Fruit fly (Drosophila melanogaster): ENCODE measurements around the gene CG31668.

The CG31668 gene

DNA sequence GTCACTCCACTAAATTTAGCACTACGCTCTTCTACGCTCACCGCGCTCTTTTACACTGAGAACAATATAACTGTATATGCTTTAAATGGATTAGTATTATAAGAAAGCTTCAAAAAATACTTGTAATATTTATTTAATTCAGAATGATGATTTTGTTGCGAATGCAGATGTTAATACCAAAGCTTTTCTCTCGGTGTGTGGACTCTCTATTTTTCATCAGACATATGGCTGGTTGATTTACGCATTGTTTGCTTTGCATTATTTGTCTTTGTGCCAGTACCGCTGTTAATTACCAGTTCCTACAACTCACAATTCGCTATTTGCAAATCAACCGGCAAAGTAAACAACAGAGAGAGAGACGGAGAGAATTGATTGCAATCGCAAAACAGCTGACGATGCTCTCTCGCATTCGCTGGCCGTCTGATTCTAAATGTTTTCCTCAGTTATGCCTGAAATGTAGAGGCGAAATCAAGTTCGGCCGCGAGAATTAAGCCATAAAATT, 15.7 kb upstream of the CG31668 start (continued):
- TF ChIP-seq Blimp-1 (GFP tag; optimal IDR thresholded peaks at IDR 0.05) (peak; percentile 87), lz (GFP tag; optimal IDR thresholded peaks at IDR 0.05) (peak; percentile 98), Ets96B (tag; optimal IDR thresholded peaks at IDR 0.05) (peak; percentile 98), Eip78C (GFP tag) (peak; percentile 100), Hr39 (GFP tag; optimal IDR thresholded peaks at IDR 0.05) (peak; percentile 97), CG6276 (GFP tag; optimal IDR thresholded peaks at IDR 0.05) (peak; percentile 97), fd85E (GFP tag; optimal IDR thresholded peaks at IDR 0.05) (peak; percentile 94), vri (GFP tag; optimal IDR thresholded peaks at IDR 0.05) (peak; percentile 99)

DNA sequence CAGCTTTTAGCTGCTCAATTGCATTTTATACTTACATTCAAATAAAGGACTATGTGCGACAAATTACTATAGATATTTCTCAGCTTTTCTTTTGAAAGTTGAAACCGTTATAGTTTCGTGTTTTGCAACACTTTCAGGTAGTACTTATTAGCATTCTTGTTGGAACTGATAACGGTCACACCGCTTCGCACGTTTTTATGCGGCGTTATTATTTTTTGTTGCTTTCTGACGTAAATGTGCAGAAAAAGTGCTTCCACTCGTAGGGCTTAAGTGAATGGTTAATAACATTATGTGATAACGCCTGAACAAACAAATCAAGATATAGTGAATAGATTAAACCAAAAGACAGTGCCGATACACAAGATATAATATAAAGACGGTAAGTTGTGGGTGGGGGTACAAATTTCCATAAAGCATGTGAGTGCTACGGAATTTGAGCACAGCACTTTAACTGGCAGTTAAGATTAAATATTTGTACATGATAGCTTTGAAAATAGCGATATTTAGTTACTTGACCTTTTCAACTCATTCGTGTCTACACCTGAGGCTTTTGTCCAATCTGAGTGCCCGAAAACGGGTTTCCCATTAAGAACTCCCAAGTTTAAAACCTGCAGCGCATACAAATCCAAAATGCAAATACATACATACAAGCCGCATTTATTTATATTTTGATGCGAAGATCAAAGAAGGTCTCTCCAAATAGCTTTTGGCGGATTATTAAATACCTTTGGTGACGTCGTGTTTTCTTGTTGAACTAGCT, 14.8 kb upstream of the CG31668 start, which contains the start of gene papi:
papi (plus strand) TSS at position 176 of the 760 bp plus-strand sequence.
- peak; percentile 16 for TF ChIP-seq esn (GFP tag; optimal IDR thresholded peaks at IDR 0.05)
- TF ChIP-seq Eip93F (GFP tag; optimal IDR thresholded peaks at IDR 0.05): no peak
- TF ChIP-seq cyc (GFP tag; optimal IDR thresholded peaks at IDR 0.05): no peak
- peak; percentile 26 for TF ChIP-seq vri (GFP tag; optimal IDR thresholded peaks at IDR 0.05)
- no peak for TF ChIP-seq CG11762 (GFP tag; optimal IDR thresholded peaks at IDR 0.05; ENCODE audit: insufficient read depth)
- no peak for TF ChIP-seq CG8119 (GFP tag; IDR thresholded peaks at IDR 0.05)
- TF ChIP-seq CG10669 (GFP tag; optimal IDR thresholded peaks at IDR 0.05): no peak
- TF ChIP-seq fkh (GFP tag; optimal IDR thresholded peaks at IDR 0.05): peak; percentile 31
- peak; percentile 62 for TF ChIP-seq Eip78C (GFP tag)
- TF ChIP-seq CG1621 (tag; optimal IDR thresholded peaks at IDR 0.05): peak; percentile 4
- peak; percentile 53 for TF ChIP-seq svp (GFP tag)
- no peak for TF ChIP-seq Lpt (GFP tag; optimal IDR thresholded peaks at IDR 0.05)

DNA sequence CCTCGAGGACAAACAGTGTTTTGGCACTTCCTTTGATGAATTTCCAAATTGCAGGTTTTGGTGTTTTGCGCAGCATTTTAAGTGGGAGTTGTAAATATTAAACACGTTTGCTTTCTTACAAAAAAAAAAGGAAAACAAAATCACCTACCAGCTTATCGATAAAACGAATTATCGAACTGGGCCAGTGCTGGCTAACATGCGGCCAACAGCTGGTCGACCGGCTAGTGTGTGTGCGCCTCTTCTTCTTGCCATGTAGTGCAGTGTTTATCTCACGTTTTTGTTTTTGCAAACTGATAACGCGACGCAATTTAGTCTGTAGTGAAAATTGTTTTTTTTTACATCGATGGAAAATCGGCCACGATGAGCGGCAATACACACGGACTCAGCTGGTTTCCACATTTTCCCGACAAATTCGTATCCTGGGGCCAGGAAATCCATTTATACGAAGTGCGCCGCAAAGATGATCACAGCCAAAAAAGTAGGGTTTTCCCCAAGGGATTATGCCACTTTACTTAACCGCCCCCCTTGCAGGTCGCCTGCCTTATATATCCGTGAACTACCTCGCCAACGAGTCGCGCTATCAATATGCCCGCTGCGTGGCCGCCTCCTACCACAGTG, 11.2 kb upstream of the CG31668 start, which contains the start of the genes CG15386, CG42371 and mio:
CG15386 (minus strand) TSS at position 180 of the 618 bp plus-strand sequence.
CG42371 (minus strand) TSS at position 180 of the 618 bp plus-strand sequence.
mio (plus strand) TSS at position 224 of the 618 bp plus-strand sequence.
- TF ChIP-seq CG6792 (GFP tag; optimal IDR thresholded peaks at IDR 0.05): no peak
- peak; percentile 42 for TF ChIP-seq esn (GFP tag; optimal IDR thresholded peaks at IDR 0.05)
- no peak for TF ChIP-seq CG6808 (GFP tag; optimal IDR thresholded peaks at IDR 0.05)
- TF ChIP-seq vri (GFP tag; optimal IDR thresholded peaks at IDR 0.05): no peak
- no peak for TF ChIP-seq fd85E (GFP tag; optimal IDR thresholded peaks at IDR 0.05)
- TF ChIP-seq Gug (GFP tag; IDR thresholded peaks at IDR 0.05): no peak
- TF ChIP-seq CG1621 (tag; optimal IDR thresholded peaks at IDR 0.05): no peak
- no peak for TF ChIP-seq pdm3 (GFP tag; optimal IDR thresholded peaks at IDR 0.05)
- no peak for TF ChIP-seq acj6 (GFP tag; optimal IDR thresholded peaks at IDR 0.05)
- no peak for TF ChIP-seq CG8632 (GFP tag; optimal IDR thresholded peaks at IDR 0.05)
- TF ChIP-seq CG3032 (tag; optimal IDR thresholded peaks at IDR 0.05): peak; percentile 5
- peak; percentile 11 for TF ChIP-seq Ets96B (tag; optimal IDR thresholded peaks at IDR 0.05)
- TF ChIP-seq CG8119 (GFP tag; IDR thresholded peaks at IDR 0.05): no peak
- TF ChIP-seq CG8319 (GFP tag; optimal IDR thresholded peaks at IDR 0.05): no peak
- TF ChIP-seq CG7368 (GFP tag; optimal IDR thresholded peaks at IDR 0.05): no peak
- TF ChIP-seq Hr38 (GFP tag; optimal IDR thresholded peaks at IDR 0.05): no peak
- TF ChIP-seq CG10631 (GFP tag; optimal IDR thresholded peaks at IDR 0.05): no peak
- TF ChIP-seq Blimp-1 (GFP tag; optimal IDR thresholded peaks at IDR 0.05): no peak
- peak in 1 of 2 experiments; percentile 51 for TF ChIP-seq ss (GFP tag; optimal IDR thresholded peaks at IDR 0.05)
- no peak for TF ChIP-seq CG16779 (tag; optimal IDR thresholded peaks at IDR 0.05)
- peak; percentile 30 for TF ChIP-seq Sox14 (GFP tag; optimal IDR thresholded peaks at IDR 0.05)
- no peak for TF ChIP-seq CG9139 (GFP tag; optimal IDR thresholded peaks at IDR 0.05)
- TF ChIP-seq OdsH (GFP tag; optimal IDR thresholded peaks at IDR 0.05): no peak
- TF ChIP-seq CG10669 (GFP tag; optimal IDR thresholded peaks at IDR 0.05): no peak
- TF ChIP-seq fkh (GFP tag; optimal IDR thresholded peaks at IDR 0.05): peak; percentile 35
- TF ChIP-seq lz (GFP tag; optimal IDR thresholded peaks at IDR 0.05): no peak
- no peak for TF ChIP-seq Smox (GFP tag; optimal IDR thresholded peaks at IDR 0.05)
- peak; percentile 11 for TF ChIP-seq CG6854 (GFP tag; optimal IDR thresholded peaks at IDR 0.05)
- no peak for TF ChIP-seq CG11762 (GFP tag; optimal IDR thresholded peaks at IDR 0.05; ENCODE audit: insufficient read depth)
- no peak for TF ChIP-seq salr (GFP tag; optimal IDR thresholded peaks at IDR 0.05)
- TF ChIP-seq Met (GFP tag; optimal IDR thresholded peaks at IDR 0.05): no peak
- TF ChIP-seq net (GFP tag; optimal IDR thresholded peaks at IDR 0.05): no peak
- no peak for TF ChIP-seq Hr4 (GFP tag; optimal IDR thresholded peaks at IDR 0.05)
- TF ChIP-seq cyc (GFP tag; optimal IDR thresholded peaks at IDR 0.05): peak; percentile 1
- TF ChIP-seq fd59A (GFP tag; optimal IDR thresholded peaks at IDR 0.05): no peak
- TF ChIP-seq Sox102F (GFP tag; optimal IDR thresholded peaks at IDR 0.05): no peak
- peak; percentile 38 for TF ChIP-seq topi (GFP tag; optimal IDR thresholded peaks at IDR 0.05)
